Fruit fly (Drosophila melanogaster) whole organism, wandering third instar larva: ENCODE data around the gene Cpr78Ca.
A peak's percentile ranks its signal among the peaks of the same experiment; 100 is the strongest.

Experiments used
- Abd-B ChIP-seq: fragments of >200 bp; optimal IDR thresholded peaks from 2 replicates; lab custom pipeline; 2017; ENCODE audit warnings: missing biosample characterization, missing genetic modification characterization
- CG32264 ChIP-seq: fragments of 200-800 bp; sonication (Bioruptor generic); optimal IDR thresholded peaks from 2 replicates; lab custom pipeline; 2016; ENCODE audit warnings: missing biosample characterization, missing genetic modification characterization
- CG9705 ChIP-seq: fragments of 200-800 bp; sonication (Bioruptor generic); optimal IDR thresholded peaks from 2 replicates; lab custom pipeline; 2018; ENCODE audit warnings: missing biosample characterization, mild to moderate bottlenecking, missing genetic modification characterization
- Dfd ChIP-seq: fragments of >200 bp; optimal IDR thresholded peaks from 2 replicates; lab custom pipeline; 2017; ENCODE audit warnings: missing biosample characterization, missing genetic modification characterization
- HLH106 ChIP-seq: fragments of 200-800 bp; optimal IDR thresholded peaks from 3 replicates; lab custom pipeline; 2019; ENCODE audit warnings: missing biosample characterization, mild to moderate bottlenecking, missing genetic modification characterization, moderate library complexity
- Hnf4 ChIP-seq: fragments of 200-800 bp; sonication (Bioruptor generic); optimal IDR thresholded peaks from 2 replicates; lab custom pipeline; 2016; ENCODE audit warnings: missing biosample characterization, mild to moderate bottlenecking, missing genetic modification characterization
- Hr78 ChIP-seq: fragments of >200 bp; optimal IDR thresholded peaks from 2 replicates; lab custom pipeline; 2017; ENCODE audit warnings: missing biosample characterization, missing genetic modification characterization
- Jra ChIP-seq: sonication (Bioruptor generic); optimal IDR thresholded peaks from 2 replicates; lab custom pipeline; 2016; ENCODE audit warnings: missing biosample characterization, missing genetic modification characterization
- Mio ChIP-seq: sonication (Bioruptor generic); optimal IDR thresholded peaks from 2 replicates; lab custom pipeline; 2016; ENCODE audit warnings: missing biosample characterization, missing genetic modification characterization
- Myc ChIP-seq: fragments of >200 bp; optimal IDR thresholded peaks from 2 replicates; lab custom pipeline; 2017
- N ChIP-seq: fragments of >200 bp; optimal IDR thresholded peaks from 2 replicates; lab custom pipeline; 2018; ENCODE audit warnings: missing biosample characterization, missing external identifiers, missing genetic modification characterization
- OdsH ChIP-seq: fragments of 200-800 bp; sonication (Bioruptor generic); optimal IDR thresholded peaks from 2 replicates; lab custom pipeline; 2016; ENCODE audit warnings: missing biosample characterization, mild to moderate bottlenecking, missing genetic modification characterization
- Rel ChIP-seq, 2 experiments: fragments of 200-800 bp; sonication (Bioruptor generic) in 1 of 2; optimal IDR thresholded peaks; 2 replicates in 1 of 2; 3 replicates in 1 of 2; lab custom pipeline; 2016 to 2019; ENCODE audit warnings: mild to moderate bottlenecking in 2 of 2, missing biosample characterization in 2 of 2, missing genetic modification characterization in 2 of 2, moderate library complexity in 1 of 2
- Sp1 ChIP-seq: fragments of 200-800 bp; sonication (Bioruptor generic); optimal IDR thresholded peaks from 3 replicates; lab custom pipeline; 2019; ENCODE audit warnings: missing biosample characterization, mild to moderate bottlenecking, missing genetic modification characterization, moderate library complexity
- Vsx2 ChIP-seq: fragments of 200-300, 225-300 bp; sonication (Bioruptor generic); optimal IDR thresholded peaks from 2 replicates; lab custom pipeline; 2018; ENCODE audit warnings: missing biosample characterization, missing genetic modification characterization; ENCODE audit not compliant: partially characterized antibody
- br ChIP-seq: fragments of 200-800 bp; sonication (Bioruptor generic); optimal IDR thresholded peaks from 2 replicates; lab custom pipeline; 2016; ENCODE audit warnings: missing biosample characterization, missing genetic modification characterization
- brk ChIP-seq: fragments of 200-800 bp; sonication (Bioruptor generic); optimal IDR thresholded peaks from 2 replicates; lab custom pipeline; 2016; ENCODE audit warnings: missing biosample characterization, mild to moderate bottlenecking, missing genetic modification characterization
- dmrt93B ChIP-seq: fragments of 200-800 bp; sonication (Bioruptor generic); optimal IDR thresholded peaks from 2 replicates; lab custom pipeline; 2018; ENCODE audit warnings: missing biosample characterization, mild to moderate bottlenecking, missing genetic modification characterization
- ey ChIP-seq: fragments of 200-800 bp; sonication (Bioruptor generic); optimal IDR thresholded peaks from 2 replicates; lab custom pipeline; 2016; ENCODE audit warnings: missing biosample characterization, missing genetic modification characterization
- foxo ChIP-seq, 2 experiments: fragments of 200-800 bp; sonication (Bioruptor generic); optimal IDR thresholded peaks; 2 replicates in 1 of 2; 3 replicates in 1 of 2; lab custom pipeline; 2016 to 2017; ENCODE audit warnings: missing biosample characterization in 2 of 2, missing genetic modification characterization in 2 of 2
- fru ChIP-seq: fragments of 200-800 bp; sonication (Bioruptor generic); optimal IDR thresholded peaks from 3 replicates; lab custom pipeline; 2016; ENCODE audit warnings: missing biosample characterization, mild to moderate bottlenecking, missing genetic modification characterization
- h ChIP-seq: fragments of 200-800 bp; sonication (Bioruptor generic); optimal IDR thresholded peaks from 3 replicates; lab custom pipeline; 2016; ENCODE audit warnings: missing biosample characterization, mild to moderate bottlenecking, missing genetic modification characterization
- jim ChIP-seq: fragments of 175-275, 200-325 bp; sonication (Bioruptor generic); optimal IDR thresholded peaks from 2 replicates; lab custom pipeline; 2016; ENCODE audit warnings: missing biosample characterization, mild to moderate bottlenecking, missing genetic modification characterization
- lola ChIP-seq: fragments of >200 bp; optimal IDR thresholded peaks from 2 replicates; lab custom pipeline; 2017; ENCODE audit warnings: missing biosample characterization, missing genetic modification characterization
- pan ChIP-seq: fragments of >200 bp; optimal IDR thresholded peaks from 2 replicates; lab custom pipeline; 2017
- psq ChIP-seq: fragments of 200-800 bp; sonication (Bioruptor generic); optimal IDR thresholded peaks from 3 replicates; lab custom pipeline; 2017; ENCODE audit warnings: missing biosample characterization, mild to moderate bottlenecking, missing genetic modification characterization, moderate library complexity
- rgr ChIP-seq: fragments of 200-800 bp; sonication (Bioruptor generic); optimal IDR thresholded peaks from 3 replicates; lab custom pipeline; 2016; ENCODE audit warnings: missing biosample characterization, mild to moderate bottlenecking, missing genetic modification characterization
- sv ChIP-seq: fragments of 200-800 bp; sonication (Bioruptor generic); optimal IDR thresholded peaks from 3 replicates; lab custom pipeline; 2016; ENCODE audit warnings: missing biosample characterization, missing genetic modification characterization
- tai ChIP-seq: sonication (Bioruptor generic); optimal IDR thresholded peaks from 2 replicates; lab custom pipeline; 2016; ENCODE audit warnings: missing biosample characterization, missing genetic modification characterization
- woc ChIP-seq: sonication (Bioruptor generic); optimal IDR thresholded peaks from 2 replicates; lab custom pipeline; 2016; ENCODE audit warnings: missing biosample characterization, mild to moderate bottlenecking, missing genetic modification characterization

The Cpr78Ca gene

dm6 chr3L:21251381-21251780, 41.2 kb downstream of the Cpr78Ca start:
- TF ChIP-seq Hnf4 (GFP tag; lab: Kevin White, UChicago) (peak; percentile 21), br (GFP tag; lab: Kevin White, UChicago) (peak; percentile 64), h (peak; percentile 61), Mio (GFP tag; lab: Kevin White, UChicago) (no peak), foxo (GFP tag; optimal IDR thresholded peaks at IDR 0.05; lab: Kevin White, UChicago) (peak in 1 of 2 experiments; percentile 57), OdsH (GFP tag; lab: Kevin White, UChicago) (peak; percentile 40), ey (GFP tag; lab: Kevin White, UChicago) (peak; percentile 49), dmrt93B (GFP tag; lab: Kevin White, UChicago) (peak; percentile 10), jim (GFP tag; lab: Kevin White, UChicago) (no peak), woc (GFP tag; lab: Kevin White, UChicago) (peak; percentile 41), Abd-B (GFP tag; lab: Kevin White, UChicago) (no peak), psq (GFP tag; lab: Kevin White, UChicago) (peak; percentile 33), HLH106 (peak; percentile 37), Sp1 (peak; percentile 24), Vsx2 (no peak), Hr78 (GFP tag; lab: Kevin White, UChicago) (no peak), brk (GFP tag; lab: Kevin White, UChicago) (no peak), fru (peak; percentile 70), rgr (GFP tag; lab: Kevin White, UChicago) (peak; percentile 51)

- TF ChIP-seq brk (GFP tag; lab: Kevin White, UChicago) (no peak), tai (GFP tag; lab: Kevin White, UChicago) (no peak), CG32264 (no peak), rgr (GFP tag; lab: Kevin White, UChicago) (no peak), CG9705 (GFP tag; lab: Kevin White, UChicago) (no peak), Rel (GFP tag; optimal IDR thresholded peaks at IDR 0.05; lab: Kevin White, UChicago) (no peak), Rel (tag; optimal IDR thresholded peaks at IDR 0.05; lab: Kevin White, UChicago) (no peak), Hnf4 (GFP tag; lab: Kevin White, UChicago) (no peak), Myc (lab: Kevin White, UChicago) (no peak), lola (GFP tag; lab: Kevin White, UChicago) (no peak)
Measured at dm6 chr3L:21243417-21243816, 49.2 kb downstream of the Cpr78Ca start.

- no peak for TF ChIP-seq h
- no peak for TF ChIP-seq fru
- TF ChIP-seq brk (GFP tag; lab: Kevin White, UChicago), result no peak
- no peak for TF ChIP-seq pan (lab: Kevin White, UChicago)
- TF ChIP-seq Jra (GFP tag; lab: Kevin White, UChicago), result no peak
- TF ChIP-seq sv (GFP tag; lab: Kevin White, UChicago), result no peak
- TF ChIP-seq Dfd (GFP tag; lab: Kevin White, UChicago), result no peak
- no peak for TF ChIP-seq OdsH (GFP tag; lab: Kevin White, UChicago)
- no peak for TF ChIP-seq foxo (GFP tag; optimal IDR thresholded peaks at IDR 0.05; lab: Kevin White, UChicago)
- no peak for TF ChIP-seq CG32264
- no peak for TF ChIP-seq woc (GFP tag; lab: Kevin White, UChicago)
- no peak for TF ChIP-seq rgr (GFP tag; lab: Kevin White, UChicago)
- TF ChIP-seq N (GFP tag; lab: Kevin White, UChicago), result no peak
Measured at dm6 chr3L:21242958-21243357, 49.6 kb downstream of the Cpr78Ca start.
